Worm (Caenorhabditis elegans): ENCODE measurements around the gene tin-10.

Gene tin-10

ce11 chrIII:11481309-11481845, 21.3 kb downstream of the tin-10 start:
- no peak for TF ChIP-seq snpc-4 (tag; optimal IDR thresholded peaks at IDR 0.05)
- no peak for TF ChIP-seq lin-13 (GFP tag; optimal IDR thresholded peaks at IDR 0.05)
- no peak for TF ChIP-seq aly-2 (tag; optimal IDR thresholded peaks at IDR 0.05)
- TF ChIP-seq nhr-21 (tag; optimal IDR thresholded peaks at IDR 0.05), result no peak
- no peak for TF ChIP-seq alr-1 (tag; optimal IDR thresholded peaks at IDR 0.05)
- no peak for TF ChIP-seq ceh-82 (tag; optimal IDR thresholded peaks at IDR 0.05)
- TF ChIP-seq elt-3 (tag; optimal IDR thresholded peaks at IDR 0.05), result no peak

DNA sequence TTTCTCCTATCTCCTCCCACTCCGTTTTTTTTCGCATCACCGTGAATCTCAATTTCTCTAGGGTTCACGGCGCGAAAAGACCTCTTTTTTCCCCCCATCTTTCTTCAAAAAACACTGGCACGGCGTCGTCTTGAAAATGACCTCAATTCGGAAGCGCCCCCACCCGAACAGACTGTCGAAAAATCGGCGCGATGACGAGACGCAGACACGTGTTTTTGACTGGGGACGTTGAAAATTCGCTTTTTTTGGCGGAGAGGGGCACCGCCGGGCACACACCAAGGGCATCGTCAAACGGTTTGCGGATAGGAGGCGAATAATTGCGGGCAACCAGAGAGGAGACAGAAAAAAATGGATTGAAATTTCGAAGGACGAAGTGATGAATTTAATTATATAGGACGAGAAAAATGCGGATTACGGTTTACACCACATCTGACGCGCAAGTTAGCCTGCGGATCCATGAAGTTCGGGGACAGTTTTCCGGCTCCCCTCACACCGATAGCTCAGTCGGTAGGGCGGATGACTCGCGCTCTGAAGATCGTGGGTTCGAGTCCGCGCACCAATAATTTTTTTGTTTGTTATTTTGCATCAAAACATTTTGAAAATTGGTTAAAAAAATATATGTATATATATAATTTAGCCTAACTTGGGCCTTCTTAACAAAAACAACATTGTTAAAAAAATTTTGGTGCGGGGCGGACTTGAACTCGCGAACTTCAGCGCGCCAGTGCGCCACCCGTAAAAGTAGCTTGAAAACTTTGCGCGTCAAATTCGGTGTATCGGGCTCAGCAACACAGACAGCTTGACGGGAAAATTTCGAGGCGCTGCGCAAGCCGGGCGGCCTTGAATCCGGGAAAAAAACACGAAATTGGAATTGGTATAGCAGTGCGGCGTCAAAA, 23.9 kb downstream of the tin-10 start:
- TF ChIP-seq fos-1 (tag; optimal IDR thresholded peaks at IDR 0.05) (peak; percentile 11), nhr-25 (tag; optimal IDR thresholded peaks at IDR 0.05) (peak; percentile 33), snpc-4 (tag; optimal IDR thresholded peaks at IDR 0.05) (no peak)

DNA sequence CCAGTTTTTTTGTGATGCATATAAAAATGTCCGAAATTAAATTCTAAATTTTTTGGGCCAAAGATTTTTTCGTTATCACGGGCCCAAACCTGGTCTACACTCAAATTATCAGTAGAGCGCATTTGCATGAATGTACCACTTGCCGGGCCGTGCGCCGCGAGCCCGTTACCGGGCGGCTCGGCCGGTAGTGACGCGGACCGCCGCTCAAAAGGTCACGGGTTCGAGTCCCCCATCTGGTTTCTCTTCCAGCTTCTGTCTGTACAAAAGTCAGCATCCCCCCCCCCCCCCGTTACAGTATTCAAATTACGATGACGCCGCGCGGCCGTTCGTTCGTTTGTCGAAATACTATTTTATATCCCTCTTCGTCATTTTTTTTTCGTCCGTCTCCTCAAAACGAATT, 25.3 kb downstream of the tin-10 start:
- TF ChIP-seq dmd-4 (tag; optimal IDR thresholded peaks at IDR 0.05) (no peak), F13H6.1 (tag; optimal IDR thresholded peaks at IDR 0.05) (no peak), ceh-16 (tag; optimal IDR thresholded peaks at IDR 0.05) (no peak), nhr-6 (tag; optimal IDR thresholded peaks at IDR 0.05) (no peak), snpc-4 (tag; optimal IDR thresholded peaks at IDR 0.05) (no peak), ztf-1 (GFP tag; conservative IDR thresholded peaks at IDR 0.05) (no peak), mbf-1 (tag; optimal IDR thresholded peaks at IDR 0.05) (no peak), sma-3 (GFP tag; optimal IDR thresholded peaks at IDR 0.05) (no peak), nhr-25 (tag; optimal IDR thresholded peaks at IDR 0.05) (no peak), Y55F3AM.14 (GFP tag; optimal IDR thresholded peaks at IDR 0.05) (no peak), nhr-23 (tag; optimal IDR thresholded peaks at IDR 0.05) (no peak), zag-1 (tag; optimal IDR thresholded peaks at IDR 0.05) (no peak)

ce11 chrIII:11474674-11475306, 27.9 kb downstream of the tin-10 start:
- TF ChIP-seq skn-1 (tag; optimal IDR thresholded peaks at IDR 0.05) (no peak), elt-1 (tag; optimal IDR thresholded peaks at IDR 0.05) (no peak), C34F6.9 (tag; optimal IDR thresholded peaks at IDR 0.05) (no peak), mdl-1 (tag; optimal IDR thresholded peaks at IDR 0.05) (no peak), nhr-129 (tag; optimal IDR thresholded peaks at IDR 0.05) (no peak), sem-4 (tag; optimal IDR thresholded peaks at IDR 0.05) (no peak), ZK546.5 (tag; optimal IDR thresholded peaks at IDR 0.05) (no peak)

DNA sequence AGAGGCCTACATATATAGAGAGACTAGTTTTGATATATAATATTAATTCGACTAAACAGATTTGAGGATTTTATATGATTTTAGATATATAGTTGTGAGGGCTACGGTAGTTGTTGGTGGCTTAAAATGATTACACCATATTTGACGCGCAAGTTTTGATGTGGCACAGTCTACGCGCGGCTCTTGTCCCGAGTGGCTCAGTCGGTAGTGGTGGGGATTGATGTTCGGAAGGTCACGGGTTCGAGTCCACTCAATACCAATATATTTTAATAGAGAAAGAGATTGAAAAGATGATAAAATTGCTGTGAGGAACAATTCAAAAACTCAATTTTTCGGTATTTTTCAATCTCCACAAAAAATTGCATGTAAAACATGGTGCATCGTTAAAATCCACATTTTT, 29.8 kb downstream of the tin-10 start:
- TF ChIP-seq elt-1 (tag; optimal IDR thresholded peaks at IDR 0.05), result no peak
- no peak for TF ChIP-seq unc-62 (GFP tag; optimal IDR thresholded peaks at IDR 0.05)
- TF ChIP-seq mbf-1 (tag; optimal IDR thresholded peaks at IDR 0.05), result no peak
- no peak for TF ChIP-seq ztf-1 (GFP tag; conservative IDR thresholded peaks at IDR 0.05)
- TF ChIP-seq lin-39 (tag; optimal IDR thresholded peaks at IDR 0.05), result no peak
- TF ChIP-seq skn-1 (tag; optimal IDR thresholded peaks at IDR 0.05), result no peak
- no peak for TF ChIP-seq nhr-12 (tag; optimal IDR thresholded peaks at IDR 0.05)
- TF ChIP-seq sma-9 (GFP tag; optimal IDR thresholded peaks at IDR 0.05), result no peak
- no peak for TF ChIP-seq sma-9 (tag; optimal IDR thresholded peaks at IDR 0.05)
- TF ChIP-seq nhr-6 (tag; optimal IDR thresholded peaks at IDR 0.05), result no peak
- no peak for TF ChIP-seq fos-1 (tag; optimal IDR thresholded peaks at IDR 0.05)
- no peak for TF ChIP-seq sma-3 (GFP tag; optimal IDR thresholded peaks at IDR 0.05)
- no peak for TF ChIP-seq egl-27 (tag; optimal IDR thresholded peaks at IDR 0.05)
- TF ChIP-seq sem-4 (tag; optimal IDR thresholded peaks at IDR 0.05), result no peak
- TF ChIP-seq zag-1 (tag; optimal IDR thresholded peaks at IDR 0.05), result no peak
- no peak for TF ChIP-seq C34F6.9 (tag; optimal IDR thresholded peaks at IDR 0.05)
- no peak for TF ChIP-seq ztf-11 (tag; optimal IDR thresholded peaks at IDR 0.05)
- no peak for TF ChIP-seq nhr-10 (tag; optimal IDR thresholded peaks at IDR 0.05)
- TF ChIP-seq peb-1 (tag; optimal IDR thresholded peaks at IDR 0.05), result no peak
- no peak for TF ChIP-seq lsy-2 (tag; optimal IDR thresholded peaks at IDR 0.05)

Data from whole organism, L2 larva.